Fruit fly (Drosophila melanogaster) S2 (cell line): ENCODE data around the gene sov.

Experiments used
- CG8478 ChIP-seq: fragments of >200 bp; optimal IDR thresholded peaks from 2 replicates; lab custom pipeline; 2018
- CTCF ChIP-seq, 2 experiments: fragments of >200 bp; optimal IDR thresholded peaks; 2 replicates each; lab custom pipeline; 2018

- TF ChIP-seq CG8478 (lab: Kevin White, UChicago): no peak
- TF ChIP-seq CTCF (optimal IDR thresholded peaks at IDR 0.05; lab: Kevin White, UChicago): no peak
These were observed 36.8 kb downstream of the sov start for dm6 chrX:6792891-6793290.
